Worm (Caenorhabditis elegans) whole organism, L3 larva: ENCODE measurements around the gene best-14.

Source experiments
- R02D3.7 ChIP-seq: fragments of 150-350 bp; optimal IDR thresholded peaks from 2 replicates; lab custom pipeline; 2014; ENCODE audit warnings: missing biosample characterization, missing genetic modification characterization
- ZK546.5 ChIP-seq: sonication (generic microtip); optimal IDR thresholded peaks from 2 replicates; lab custom pipeline; 2017; ENCODE audit warnings: missing biosample characterization, missing genetic modification characterization
- aly-2 ChIP-seq: fragments of 150-350 bp; optimal IDR thresholded peaks from 2 replicates; lab custom pipeline; 2014; ENCODE audit warnings: missing biosample characterization, missing genetic modification characterization
- ceh-28 ChIP-seq: fragments of 150-350 bp; optimal IDR thresholded peaks from 2 replicates; lab custom pipeline; 2014; ENCODE audit warnings: missing biosample characterization, missing genetic modification reagents, missing genetic modification characterization
- ceh-9 ChIP-seq: sonication (generic microtip); optimal IDR thresholded peaks from 2 replicates; lab custom pipeline; 2018; ENCODE audit warnings: missing biosample characterization, missing genetic modification characterization
- egl-27 ChIP-seq: sonication (generic microtip); optimal IDR thresholded peaks from 4 replicates; lab custom pipeline; 2017; ENCODE audit warnings: missing biosample characterization, missing genetic modification reagents, missing genetic modification characterization
- egl-5 ChIP-seq: fragments of 150-350 bp; optimal IDR thresholded peaks from 2 replicates; lab custom pipeline; 2017; ENCODE audit warnings: missing biosample characterization, missing genetic modification reagents, missing genetic modification characterization, inconsistent platforms
- elt-1 ChIP-seq: fragments of 150-350 bp; optimal IDR thresholded peaks from 2 replicates; lab custom pipeline; 2014; ENCODE audit warnings: missing biosample characterization, missing genetic modification characterization
- elt-2 ChIP-seq: sonication (generic microtip); optimal IDR thresholded peaks from 2 replicates; lab custom pipeline; 2016; ENCODE audit warnings: missing genetic modification reagents, mild to moderate bottlenecking, missing genetic modification characterization, missing compliant biosample characterization
- elt-3 ChIP-seq, 3 experiments: fragments of 150-350 bp in 1 of 3; sonication (generic microtip) in 2 of 3; optimal IDR thresholded peaks; 2 replicates in 2 of 3; 4 replicates in 1 of 3; lab custom pipeline; 2014 to 2017; ENCODE audit warnings: missing biosample characterization in 3 of 3, missing genetic modification characterization in 3 of 3
- fkh-2 ChIP-seq: fragments of 150-350 bp; optimal IDR thresholded peaks from 2 replicates; lab custom pipeline; 2014; ENCODE audit warnings: missing biosample characterization, missing genetic modification reagents, missing genetic modification characterization
- hmg-11 ChIP-seq: sonication (generic microtip); optimal IDR thresholded peaks from 2 replicates; lab custom pipeline; 2016; ENCODE audit warnings: missing genetic modification characterization, missing compliant biosample characterization
- jun-1 ChIP-seq: fragments of 150-350 bp; optimal IDR thresholded peaks from 2 replicates; lab custom pipeline; 2014; ENCODE audit warnings: missing biosample characterization, missing genetic modification reagents, missing genetic modification characterization
- lin-15B ChIP-seq: fragments of 150-350 bp; optimal IDR thresholded peaks from 2 replicates; lab custom pipeline; 2014; ENCODE audit warnings: missing biosample characterization, missing genetic modification characterization
- lsy-12 ChIP-seq: sonication (generic microtip); optimal IDR thresholded peaks from 2 replicates; lab custom pipeline; 2016; ENCODE audit warnings: mild to moderate bottlenecking, missing genetic modification characterization, missing compliant biosample characterization
- mdl-1 ChIP-seq: fragments of 150-350 bp; optimal IDR thresholded peaks from 2 replicates; lab custom pipeline; 2014; ENCODE audit warnings: missing biosample characterization, missing genetic modification characterization
- mml-1 ChIP-seq: fragments of 150-350 bp; sonication (generic microtip); optimal IDR thresholded peaks from 3 replicates; lab custom pipeline; 2014; ENCODE audit warnings: missing biosample characterization, missing genetic modification characterization
- nfya-1 ChIP-seq: sonication (generic microtip); optimal IDR thresholded peaks from 2 replicates; lab custom pipeline; 2017; ENCODE audit warnings: missing genetic modification characterization, mild to moderate bottlenecking, missing compliant biosample characterization, antibody characterized with exemption, moderate library complexity; ENCODE audit not compliant: insufficient read depth
- nhr-23 ChIP-seq: fragments of 150-350 bp; optimal IDR thresholded peaks from 2 replicates; lab custom pipeline; 2014; ENCODE audit warnings: missing biosample characterization, missing genetic modification reagents, missing genetic modification characterization
- nhr-237 ChIP-seq: fragments of 150-350 bp; optimal IDR thresholded peaks from 2 replicates; lab custom pipeline; 2014; ENCODE audit warnings: missing biosample characterization, missing genetic modification characterization
- nhr-25 ChIP-seq: sonication (generic microtip); optimal IDR thresholded peaks from 2 replicates; lab custom pipeline; 2017; ENCODE audit warnings: missing biosample characterization, missing genetic modification characterization
- nhr-28 ChIP-seq: fragments of 150-350 bp; optimal IDR thresholded peaks from 2 replicates; lab custom pipeline; 2014; ENCODE audit warnings: missing biosample characterization, missing genetic modification characterization
- nhr-43 ChIP-seq: sonication (generic microtip); optimal IDR thresholded peaks from 2 replicates; lab custom pipeline; 2016; ENCODE audit warnings: mild to moderate bottlenecking, missing genetic modification characterization, missing compliant biosample characterization; ENCODE audit not compliant: poor library complexity, severe bottlenecking
- nhr-67 ChIP-seq: fragments of 150-350 bp; optimal IDR thresholded peaks from 2 replicates; lab custom pipeline; 2014; ENCODE audit warnings: missing biosample characterization, missing genetic modification characterization
- nhr-77 ChIP-seq: fragments of 150-350 bp; optimal IDR thresholded peaks from 2 replicates; lab custom pipeline; 2014; ENCODE audit warnings: missing biosample characterization, missing genetic modification characterization
- pqm-1 ChIP-seq: fragments of 150-350 bp; optimal IDR thresholded peaks from 2 replicates; lab custom pipeline; 2017; ENCODE audit warnings: missing biosample characterization, missing genetic modification characterization, inconsistent platforms
- tbx-2 ChIP-seq: sonication (generic microtip); optimal IDR thresholded peaks from 2 replicates; lab custom pipeline; 2016; ENCODE audit warnings: mild to moderate bottlenecking, missing genetic modification characterization, missing compliant biosample characterization
- unc-62 ChIP-seq: fragments of 150-350 bp; sonication (generic microtip); optimal IDR thresholded peaks from 4 replicates; lab custom pipeline; 2014; ENCODE audit warnings: missing biosample characterization, missing genetic modification reagents, missing genetic modification characterization
- zag-1 ChIP-seq: fragments of 150-350 bp; optimal IDR thresholded peaks from 2 replicates; lab custom pipeline; 2014; ENCODE audit warnings: missing biosample characterization, missing genetic modification characterization
- ztf-4 ChIP-seq: fragments of 150-350 bp; optimal IDR thresholded peaks from 2 replicates; lab custom pipeline; 2014; ENCODE audit warnings: missing biosample characterization, missing genetic modification characterization

The best-14 gene

ce11 chrV:10540024-10540423 is 17.8 kb upstream of the best-14 start, which contains the start of gene degt-1:
Gene degt-1 (plus strand): TSS chrV:10540324.
- TF ChIP-seq egl-5 (tag; lab: Kevin White, UChicago) (no peak), mdl-1 (tag; lab: Kevin White, UChicago) (no peak), aly-2 (tag; lab: Kevin White, UChicago) (no peak), zag-1 (tag; lab: Kevin White, UChicago) (no peak), nhr-23 (tag; lab: Kevin White, UChicago) (no peak), ceh-28 (tag; lab: Kevin White, UChicago) (no peak), nhr-237 (tag; lab: Kevin White, UChicago) (no peak)

DNA sequence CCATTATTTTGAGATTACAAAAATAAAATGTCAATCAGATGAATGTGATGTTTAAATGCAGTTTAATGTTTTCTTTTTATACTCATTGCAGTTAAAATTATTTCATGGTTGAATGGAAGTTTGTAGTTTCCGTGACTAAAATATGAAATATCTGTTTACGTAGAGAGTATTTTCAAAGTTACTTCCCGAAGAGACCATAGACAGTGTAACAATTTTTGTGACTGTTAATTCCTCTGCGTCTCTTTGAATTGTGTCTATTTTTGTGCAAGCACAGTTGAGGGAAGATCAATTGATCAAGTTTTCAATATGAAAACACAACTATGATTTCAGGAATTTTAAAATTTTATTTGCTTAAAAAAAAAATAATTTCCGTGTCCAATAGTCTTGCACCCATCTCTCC is 11.0 kb upstream of the best-14 start, which contains the start of gene F25D1.5:
F25D1.5 (minus strand) TSS at position 35 of the 400 bp plus-strand sequence.
- TF ChIP-seq hmg-11 (tag; lab: Kevin White, UChicago), result no peak
- no peak for TF ChIP-seq unc-62 (GFP tag; lab: Kevin White, UChicago)
- peak; percentile 17 for TF ChIP-seq pqm-1 (tag; lab: Kevin White, UChicago)
- TF ChIP-seq ZK546.5, result no peak
- peak; percentile 47 for TF ChIP-seq nhr-28
- peak; percentile 37 for TF ChIP-seq elt-2 (tag; lab: Kevin White, UChicago)
- TF ChIP-seq nhr-77, result peak; percentile 68
- TF ChIP-seq, all 47 proteins: peak for 4

ce11 chrV:10548981-10549380 is 8.8 kb upstream of the best-14 start, which contains the start of gene srd-34:
Gene srd-34 (minus strand): TSS chrV:10549081.
- no peak for TF ChIP-seq R02D3.7 (tag; lab: Kevin White, UChicago)

DNA sequence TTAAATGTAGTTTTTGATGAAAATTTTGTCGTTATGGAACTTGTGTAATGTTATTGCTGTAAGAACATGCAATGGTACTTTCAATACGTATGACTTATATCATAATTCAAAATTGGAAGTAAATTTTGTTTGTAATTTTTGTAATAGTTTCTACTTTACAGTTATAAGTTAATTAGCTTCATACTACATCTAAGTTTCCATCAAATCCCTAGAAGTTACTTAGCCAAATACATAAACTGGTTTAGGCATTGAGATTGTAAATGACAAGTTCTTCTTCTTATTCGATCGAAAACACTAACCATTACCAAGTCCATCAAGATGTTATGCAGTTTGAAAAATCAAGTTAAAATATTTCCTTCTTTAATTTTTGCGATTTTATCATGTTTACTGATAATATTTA is 8.1 kb upstream of the best-14 start, which contains the start of gene F32G8.2:
F32G8.2 (plus strand) TSS at position 301 of the 400 bp plus-strand sequence.
- no peak for TF ChIP-seq elt-1
- no peak for TF ChIP-seq nhr-43 (tag; lab: Kevin White, UChicago)

DNA sequence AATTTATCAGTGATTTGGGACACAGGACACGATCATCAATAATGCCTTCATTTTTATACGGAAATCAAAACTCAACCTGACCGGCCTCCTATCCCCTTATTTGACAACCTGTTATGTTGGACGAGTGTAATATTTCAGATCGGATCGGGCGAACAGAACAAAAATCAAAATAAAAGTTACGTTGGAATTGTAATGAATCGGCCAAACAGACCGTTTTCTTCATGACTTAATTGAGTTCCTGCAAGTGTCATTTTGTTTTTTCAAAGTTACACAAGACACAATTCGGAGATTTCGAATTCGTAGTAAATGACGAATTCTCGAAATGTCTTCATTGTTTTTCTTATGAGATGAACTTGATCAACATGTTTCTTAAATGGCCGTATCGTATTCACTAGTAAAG is 2.5 kb upstream of the best-14 start, which contains the start of gene F32G8.3:
F32G8.3 (minus strand) TSS at position 101 of the 400 bp plus-strand sequence.
- TF ChIP-seq nfya-1 (tag; lab: Kevin White, UChicago), result no peak
- no peak for TF ChIP-seq lsy-12
- no peak for TF ChIP-seq nhr-23 (tag; lab: Kevin White, UChicago)
- TF ChIP-seq nhr-28, result no peak
- TF ChIP-seq, all 47 proteins: peak for 0

- TF ChIP-seq nhr-25 (tag; lab: Kevin White, UChicago), result no peak
- TF ChIP-seq nhr-23 (tag; lab: Kevin White, UChicago), result no peak
- TF ChIP-seq nhr-77, result no peak
- TF ChIP-seq ceh-28 (tag; lab: Kevin White, UChicago), result no peak
- no peak for TF ChIP-seq elt-1
- no peak for TF ChIP-seq R02D3.7 (tag; lab: Kevin White, UChicago)
- TF ChIP-seq mml-1, result no peak
- no peak for TF ChIP-seq pqm-1 (tag; lab: Kevin White, UChicago)
- TF ChIP-seq jun-1, result no peak
- no peak for TF ChIP-seq tbx-2 (tag; lab: Kevin White, UChicago)
- no peak for TF ChIP-seq unc-62 (GFP tag; lab: Kevin White, UChicago)
- no peak for TF ChIP-seq ceh-9 (tag; lab: Kevin White, UChicago)
- TF ChIP-seq egl-27 (tag; lab: Kevin White, UChicago), result no peak
- TF ChIP-seq egl-5 (tag; lab: Kevin White, UChicago), result no peak
- no peak for TF ChIP-seq fkh-2 (tag; lab: Kevin White, UChicago)
- no peak for TF ChIP-seq nhr-237 (tag; lab: Kevin White, UChicago)
- no peak for TF ChIP-seq ztf-4
- TF ChIP-seq nhr-67 (tag; lab: Kevin White, UChicago), result no peak
These were observed 1.4 kb upstream of the best-14 start for ce11 chrV:10556362-10556761.

DNA sequence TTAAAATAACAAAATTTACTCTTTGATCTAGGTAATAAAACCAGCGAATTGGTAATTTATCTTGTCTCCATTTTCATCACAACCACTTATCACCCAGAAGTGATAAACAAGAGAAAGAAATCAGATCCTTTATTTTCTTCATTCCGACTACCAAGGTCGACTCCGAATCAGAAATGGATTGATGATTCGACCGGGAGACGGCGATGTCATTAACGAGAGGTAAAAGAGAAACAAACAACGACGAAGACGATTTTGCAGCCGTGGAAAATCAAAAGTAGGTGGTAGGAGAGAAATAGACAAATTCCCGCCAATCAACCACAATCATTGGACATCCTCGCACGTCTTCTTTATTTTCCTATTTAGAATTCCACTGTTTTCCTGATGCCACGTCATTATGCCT is 682 bp upstream of the best-14 start:
- peak; percentile 40 for TF ChIP-seq nhr-23 (tag; lab: Kevin White, UChicago)
- TF ChIP-seq nhr-25 (tag; lab: Kevin White, UChicago), result peak; percentile 24
- TF ChIP-seq nfya-1 (tag; lab: Kevin White, UChicago), result no peak
- no peak for TF ChIP-seq lin-15B (tag; lab: Kevin White, UChicago)
- TF ChIP-seq elt-3 (tag; optimal IDR thresholded peaks at IDR 0.05; lab: Kevin White, UChicago), result peak in 1 of 3 experiments; percentile 55
